Worm (Caenorhabditis elegans): ENCODE results near the gene clec-5.

ce11 chrIII:4906365-4906764 lies 23.0 kb upstream of the clec-5 start:
- TF ChIP-seq lsy-27 (tag; optimal IDR thresholded peaks at IDR 0.05; ENCODE audit: borderline replicate concordance, insufficient read depth) (no peak), ama-1 (optimal IDR thresholded peaks at IDR 0.05) (no peak), ama-1 (GFP tag; optimal IDR thresholded peaks at IDR 0.05) (no peak), nhr-120 (GFP tag; IDR thresholded peaks at IDR 0.05) (no peak), tbp1 (GFP tag; optimal IDR thresholded peaks at IDR 0.05) (no peak), pbrm-1 (GFP tag; IDR thresholded peaks at IDR 0.05) (no peak)
